Fruit fly (Drosophila melanogaster): Measurements from ENCODE around the gene CG17928.

Gene CG17928

dm6 chr2L:16801578-16802152 lies 10.3 kb downstream of the CG17928 start (continued):
- peak; percentile 35 for TF ChIP-seq caup (GFP tag; optimal IDR thresholded peaks at IDR 0.05; ENCODE audit: severe bottlenecking)

dm6 chr2L:16803638-16804037 lies 12.3 kb downstream of the CG17928 start:
- TF ChIP-seq row (GFP tag; IDR thresholded peaks at IDR 0.05) (peak; percentile 30; the same call in 2 of the 3 replicates), HmgZ (tag; optimal IDR thresholded peaks at IDR 0.05) (no peak), seq (GFP tag; IDR thresholded peaks at IDR 0.05) (no peak), Dip3 (GFP tag; optimal IDR thresholded peaks at IDR 0.05) (no peak), CG6813 (GFP tag; optimal IDR thresholded peaks at IDR 0.05) (no peak), BtbVII (GFP tag; optimal IDR thresholded peaks at IDR 0.05) (no peak), Sox102F (GFP tag; optimal IDR thresholded peaks at IDR 0.05) (peak; percentile 5), CG31388 (GFP tag; optimal IDR thresholded peaks at IDR 0.05) (no peak), tx (GFP tag; optimal IDR thresholded peaks at IDR 0.05) (no peak), gem (tag; optimal IDR thresholded peaks at IDR 0.05) (peak; percentile 31), fd3F (GFP tag; optimal IDR thresholded peaks at IDR 0.05) (no peak), Mrtf (GFP tag; IDR thresholded peaks at IDR 0.05) (no peak)

dm6 chr2L:16804376-16804934 lies 13.1 kb downstream of the CG17928 start, which contains the start of gene CG13272:
Gene CG13272 (plus strand): TSS chr2L:16804884.
- TF ChIP-seq Blimp-1 (GFP tag; optimal IDR thresholded peaks at IDR 0.05) (peak; percentile 82), vvl (GFP tag; IDR thresholded peaks at IDR 0.05) (peak; percentile 20; the same call in 1 of the 2 replicates), kni (GFP tag; optimal IDR thresholded peaks at IDR 0.05) (peak; percentile 41), ranshi (GFP tag; IDR thresholded peaks at IDR 0.05) (no peak), D19A (tag; optimal IDR thresholded peaks at IDR 0.05) (peak; percentile 80)

- TF ChIP-seq B-H2 (GFP tag; optimal IDR thresholded peaks at IDR 0.05) (no peak), CG4820 (GFP tag; optimal IDR thresholded peaks at IDR 0.05) (no peak), pan (optimal IDR thresholded peaks at IDR 0.05) (no peak), pan (GFP tag; optimal IDR thresholded peaks at IDR 0.05 in 1 of 2, IDR thresholded peaks at IDR 0.05 in 1 of 2) (no peak), ase (GFP tag; IDR thresholded peaks at IDR 0.05) (no peak), CG3838 (GFP tag; optimal IDR thresholded peaks at IDR 0.05) (no peak), Chrac-16 (GFP tag; optimal IDR thresholded peaks at IDR 0.05) (no peak), YL-1 (GFP tag; optimal IDR thresholded peaks at IDR 0.05) (no peak), pzg (GFP tag; optimal IDR thresholded peaks at IDR 0.05) (no peak), gro (GFP tag; optimal IDR thresholded peaks at IDR 0.05) (no peak), dmrt11E (tag; optimal IDR thresholded peaks at IDR 0.05) (no peak), luna (GFP tag; optimal IDR thresholded peaks at IDR 0.05) (no peak), CG8924 (tag; optimal IDR thresholded peaks at IDR 0.05) (no peak), dan (GFP tag; IDR thresholded peaks at IDR 0.05) (no peak), disco-r (GFP tag; optimal IDR thresholded peaks at IDR 0.05) (no peak), CG17361 (GFP tag; IDR thresholded peaks at IDR 0.05) (no peak), fd96Cb (tag; optimal IDR thresholded peaks at IDR 0.05) (no peak), eyg (GFP tag; optimal IDR thresholded peaks at IDR 0.05) (no peak), CG8290 (GFP tag; optimal IDR thresholded peaks at IDR 0.05) (no peak), CG8290 (tag; optimal IDR thresholded peaks at IDR 0.05) (no peak), amos (GFP tag; IDR thresholded peaks at IDR 0.05; ENCODE audit: partially characterized antibody) (no peak)
Observed at dm6 chr2L:16808752-16809151, 17.4 kb downstream of the CG17928 start.
